Fruit fly (Drosophila melanogaster) whole organism, embryonic: ENCODE measurements around the gene ZnT86D.

ENCODE experiments used
- C15 ChIP-seq: fragments of 200-800 bp; sonication (Bioruptor generic); IDR thresholded peaks from 3 replicates; pipeline ENCODE4 v1.3.6; 2022; ENCODE audit warnings: missing biosample characterization, missing genetic modification characterization
- CG10959 ChIP-seq: fragments of 200-800 bp; sonication (Bioruptor generic); IDR thresholded peaks from 2 replicates; pipeline ENCODE4 v1.3.6; 2022; ENCODE audit warnings: missing biosample characterization, missing genetic modification characterization
- CG11085 ChIP-seq: fragments of 200-800 bp; sonication (Bioruptor generic); IDR thresholded peaks from 2 replicates; pipeline ENCODE4 v1.3.6; 2022; ENCODE audit warnings: missing biosample characterization, missing genetic modification characterization
- CG11504 ChIP-seq: fragments of 200-800 bp; sonication (Bioruptor generic); optimal IDR thresholded peaks from 3 replicates; lab custom pipeline; 2019; ENCODE audit warnings: missing biosample characterization, mild to moderate bottlenecking, missing genetic modification characterization, moderate library complexity
- CG12391 ChIP-seq: fragments of 200-800 bp; sonication (Bioruptor generic); optimal IDR thresholded peaks from 3 replicates; lab custom pipeline; 2018; ENCODE audit warnings: missing biosample characterization, mild to moderate bottlenecking, missing genetic modification characterization, moderate library complexity
- CG14441 ChIP-seq: fragments of 200-800 bp; sonication (Bioruptor generic); IDR thresholded peaks from 2 replicates; pipeline ENCODE4 v1.3.6; 2022; ENCODE audit warnings: missing biosample characterization, missing genetic modification characterization
- CG14965 ChIP-seq: fragments of 200-800 bp; sonication (Bioruptor generic); optimal IDR thresholded peaks from 2 replicates; lab custom pipeline; 2016; ENCODE audit warnings: missing biosample characterization, missing genetic modification characterization, borderline replicate concordance
- CG16813 ChIP-seq: fragments of 200-800 bp; sonication (Bioruptor generic); IDR thresholded peaks from 3 replicates; pipeline ENCODE4 v1.3.6; 2022; ENCODE audit warnings: missing biosample characterization, missing genetic modification characterization; ENCODE audit not compliant: partially characterized antibody
- CG17829 ChIP-seq: fragments of 200-800 bp; optimal IDR thresholded peaks from 2 replicates; lab custom pipeline; 2019; ENCODE audit warnings: missing biosample characterization, mild to moderate bottlenecking, missing genetic modification characterization, moderate library complexity
- CG18262 ChIP-seq: fragments of 200-800 bp; optimal IDR thresholded peaks from 3 replicates; lab custom pipeline; 2019; ENCODE audit warnings: missing biosample characterization, mild to moderate bottlenecking, missing genetic modification characterization, moderate library complexity
- CG18619 ChIP-seq: fragments of 200-800 bp; sonication (Bioruptor generic); optimal IDR thresholded peaks from 3 replicates; lab custom pipeline; 2017; ENCODE audit warnings: missing biosample characterization, mild to moderate bottlenecking, missing genetic modification characterization
- CG6175 ChIP-seq: fragments of 200-800 bp; sonication (Bioruptor generic); IDR thresholded peaks from 3 replicates; pipeline ENCODE4 v1.3.6; 2022; ENCODE audit warnings: missing biosample characterization, missing genetic modification characterization
- CG6272 ChIP-seq: fragments of 200-800 bp; sonication (Bioruptor generic); IDR thresholded peaks from 2 replicates; pipeline ENCODE4 v1.3.6; 2022; ENCODE audit warnings: missing biosample characterization, missing genetic modification characterization
- CG6791 ChIP-seq: fragments of 200-800 bp; sonication (Bioruptor generic); IDR thresholded peaks from 3 replicates; pipeline ENCODE4 v1.3.6; 2022; ENCODE audit warnings: missing biosample characterization, missing genetic modification characterization; ENCODE audit not compliant: partially characterized antibody
- CG7839 ChIP-seq: fragments of 200-800 bp; sonication (Bioruptor generic); optimal IDR thresholded peaks from 3 replicates; lab custom pipeline; 2018; ENCODE audit warnings: missing biosample characterization, mild to moderate bottlenecking, missing genetic modification characterization, moderate library complexity
- CG8478 ChIP-seq: fragments of >200 bp; optimal IDR thresholded peaks from 2 replicates; lab custom pipeline; 2018
- CG9797 ChIP-seq: fragments of 200-800 bp; sonication (Bioruptor generic); optimal IDR thresholded peaks from 3 replicates; lab custom pipeline; 2018; ENCODE audit warnings: missing biosample characterization, mild to moderate bottlenecking, missing genetic modification characterization
- CG9817 ChIP-seq: fragments of 200-800 bp; sonication (Bioruptor generic); optimal IDR thresholded peaks from 2 replicates; lab custom pipeline; 2018; ENCODE audit warnings: missing biosample characterization, mild to moderate bottlenecking, missing genetic modification characterization, moderate library complexity
- Dbx ChIP-seq: fragments of 200-800 bp; sonication (Bioruptor generic); IDR thresholded peaks from 3 replicates; pipeline ENCODE4 v1.3.6; 2022; ENCODE audit warnings: missing biosample characterization, missing genetic modification characterization
- Deaf1 ChIP-seq: fragments of 200-800 bp; optimal IDR thresholded peaks from 3 replicates; lab custom pipeline; 2019; ENCODE audit warnings: missing biosample characterization, mild to moderate bottlenecking, missing genetic modification characterization, moderate library complexity
- ERR ChIP-seq: fragments of 200-800 bp; sonication (Bioruptor generic); optimal IDR thresholded peaks from 2 replicates; lab custom pipeline; 2016; ENCODE audit warnings: missing biosample characterization, missing genetic modification characterization
- Ets65A ChIP-seq: fragments of 200-800 bp; sonication (Bioruptor generic); peaks from one replicate; lab custom pipeline; 2016; ENCODE audit warnings: missing biosample characterization, missing genetic modification characterization
- Gsc ChIP-seq: fragments of 200-800 bp; sonication (Bioruptor generic); IDR thresholded peaks from 2 replicates; pipeline ENCODE4 v1.3.6; 2022; ENCODE audit warnings: missing biosample characterization, missing genetic modification characterization
- Hey ChIP-seq: fragments of 200-800 bp; sonication (Bioruptor generic); optimal IDR thresholded peaks from 3 replicates; lab custom pipeline; 2018; ENCODE audit warnings: missing biosample characterization, mild to moderate bottlenecking, missing genetic modification characterization
- Jarid2 ChIP-seq: fragments of 200-800 bp; sonication (Bioruptor generic); optimal IDR thresholded peaks from 3 replicates; lab custom pipeline; 2017; ENCODE audit warnings: mild to moderate bottlenecking, missing biosample characterization, missing genetic modification reagents, missing genetic modification characterization
- MESR4 ChIP-seq: fragments of 200-800 bp; sonication (Bioruptor generic); optimal IDR thresholded peaks from 2 replicates; lab custom pipeline; 2018; ENCODE audit warnings: missing biosample characterization, mild to moderate bottlenecking, missing genetic modification characterization, moderate library complexity
- NC2β ChIP-seq: fragments of 200-800 bp; sonication (Bioruptor generic); optimal IDR thresholded peaks from 2 replicates; lab custom pipeline; 2016; ENCODE audit warnings: missing biosample characterization, missing genetic modification characterization
- NfI ChIP-seq: fragments of 200-800 bp; sonication (Bioruptor generic); optimal IDR thresholded peaks from 3 replicates; lab custom pipeline; 2018; ENCODE audit warnings: missing biosample characterization, mild to moderate bottlenecking, missing genetic modification characterization, moderate library complexity
- Xrp1 ChIP-seq: fragments of 200-800 bp; sonication (Bioruptor generic); IDR thresholded peaks from 2 replicates; pipeline ENCODE4 v1.3.6; 2022; ENCODE audit warnings: missing biosample characterization, missing genetic modification characterization
- YL-1 ChIP-seq: fragments of 200-800 bp; sonication (Bioruptor generic); optimal IDR thresholded peaks from 3 replicates; lab custom pipeline; 2017; ENCODE audit warnings: missing biosample characterization, mild to moderate bottlenecking, missing genetic modification characterization
- bbx ChIP-seq: fragments of 200-800 bp; sonication (Bioruptor generic); IDR thresholded peaks from 2 replicates; pipeline ENCODE4 v1.3.6; 2022; ENCODE audit warnings: missing biosample characterization, missing genetic modification characterization; ENCODE audit not compliant: partially characterized antibody
- chm ChIP-seq: fragments of 200-800 bp; sonication (Bioruptor generic); IDR thresholded peaks from 2 replicates; pipeline ENCODE4 v1.3.6; 2022; ENCODE audit warnings: missing biosample characterization, missing genetic modification characterization
- crc ChIP-seq: fragments of 200-800 bp; sonication (Bioruptor generic); optimal IDR thresholded peaks from 2 replicates; lab custom pipeline; 2016; ENCODE audit warnings: missing biosample characterization, missing genetic modification characterization
- eyg ChIP-seq: fragments of 200-800 bp; sonication (Bioruptor generic); optimal IDR thresholded peaks from 3 replicates; lab custom pipeline; 2016; ENCODE audit warnings: missing biosample characterization, missing genetic modification characterization
- fu2 ChIP-seq: fragments of 200-800 bp; sonication (Bioruptor generic); optimal IDR thresholded peaks from 2 replicates; lab custom pipeline; 2016; ENCODE audit warnings: missing biosample characterization, missing genetic modification characterization
- grau ChIP-seq: fragments of 200-800 bp; optimal IDR thresholded peaks from 3 replicates; lab custom pipeline; 2019; ENCODE audit warnings: missing biosample characterization, mild to moderate bottlenecking, missing genetic modification characterization, moderate library complexity
- gsb-n ChIP-seq: fragments of 200-800 bp; sonication (Bioruptor generic); optimal IDR thresholded peaks from 3 replicates; lab custom pipeline; 2018; ENCODE audit warnings: missing biosample characterization, mild to moderate bottlenecking, missing genetic modification characterization
- her ChIP-seq: fragments of 200-800 bp; sonication (Bioruptor generic); optimal IDR thresholded peaks from 2 replicates; lab custom pipeline; 2016; ENCODE audit warnings: missing biosample characterization, missing genetic modification characterization
- lab ChIP-seq: fragments of 200-800 bp; sonication (Bioruptor generic); optimal IDR thresholded peaks from 3 replicates; lab custom pipeline; 2017; ENCODE audit warnings: missing biosample characterization, missing genetic modification characterization, mild to moderate bottlenecking, moderate library complexity, missing genetic modification reagents
- maf-S ChIP-seq: fragments of 200-800 bp; sonication (Bioruptor generic); optimal IDR thresholded peaks from 2 replicates; lab custom pipeline; 2016; ENCODE audit warnings: missing biosample characterization, missing genetic modification characterization
- org-1 ChIP-seq: fragments of 200-800 bp; sonication (Bioruptor generic); optimal IDR thresholded peaks from 2 replicates; lab custom pipeline; 2017; ENCODE audit warnings: missing biosample characterization, missing genetic modification characterization
- pita ChIP-seq: fragments of 200-800 bp; sonication (Bioruptor generic); optimal IDR thresholded peaks from 2 replicates; lab custom pipeline; 2017; ENCODE audit warnings: missing biosample characterization, mild to moderate bottlenecking, missing genetic modification characterization
- psq ChIP-seq: fragments of 200-800 bp; sonication (Bioruptor generic); optimal IDR thresholded peaks from 2 replicates; lab custom pipeline; 2017; ENCODE audit warnings: missing biosample characterization, missing genetic modification characterization
- sima ChIP-seq: fragments of 200-800 bp; sonication (Bioruptor generic); optimal IDR thresholded peaks from 2 replicates; lab custom pipeline; 2016; ENCODE audit warnings: missing biosample characterization, missing genetic modification characterization
- tin ChIP-seq: fragments of 200-800 bp; sonication (Bioruptor generic); optimal IDR thresholded peaks from 3 replicates; lab custom pipeline; 2016; ENCODE audit warnings: missing biosample characterization, missing genetic modification characterization
- trem ChIP-seq: fragments of 200-800 bp; optimal IDR thresholded peaks from 3 replicates; lab custom pipeline; 2019; ENCODE audit warnings: missing biosample characterization, mild to moderate bottlenecking, missing genetic modification characterization, moderate library complexity
- twi ChIP-seq: fragments of 200-800 bp; optimal IDR thresholded peaks from 2 replicates; lab custom pipeline; 2019; ENCODE audit warnings: missing biosample characterization, mild to moderate bottlenecking, missing genetic modification characterization, moderate library complexity
- unpg ChIP-seq: fragments of 200-800 bp; sonication (Bioruptor generic); optimal IDR thresholded peaks from 3 replicates; lab custom pipeline; 2018; ENCODE audit warnings: missing biosample characterization, mild to moderate bottlenecking, missing genetic modification characterization, moderate library complexity
- vnd ChIP-seq: fragments of 200-800 bp; sonication (Bioruptor generic); IDR thresholded peaks from 3 replicates; pipeline ENCODE4 v1.3.6; 2022; ENCODE audit warnings: missing biosample characterization, missing genetic modification characterization; ENCODE audit not compliant: partially characterized antibody
- wdn ChIP-seq: fragments of 200-800 bp; sonication (Bioruptor generic); IDR thresholded peaks from 2 replicates; pipeline ENCODE4 v1.3.6; 2022; ENCODE audit warnings: missing biosample characterization, missing genetic modification characterization
- wek ChIP-seq: fragments of 200-800 bp; sonication (Bioruptor generic); optimal IDR thresholded peaks from 3 replicates; lab custom pipeline; 2018; ENCODE audit warnings: missing biosample characterization, mild to moderate bottlenecking, missing genetic modification characterization, moderate library complexity

The ZnT86D gene

dm6 chr3R:11226496-11226895, 12.2 kb upstream of the ZnT86D start, which contains the start of gene CG17726 (continued):
- TF ChIP-seq CG6791 (GFP tag; lab: Robert Waterston, UW) (no peak), Dbx (GFP tag; lab: Robert Waterston, UW) (peak; percentile 98), ERR (GFP tag; lab: Kevin White, UChicago) (peak; percentile 63), maf-S (GFP tag; lab: Kevin White, UChicago) (peak; percentile 81), trem (peak; percentile 99), YL-1 (GFP tag; lab: Kevin White, UChicago) (peak; percentile 95), gsb-n (peak; percentile 99), unpg (peak; percentile 99), tin (GFP tag; lab: Kevin White, UChicago) (peak; percentile 95), Ets65A (peak; percentile 91), CG9797 (GFP tag; lab: Kevin White, UChicago) (peak; percentile 12), CG8478 (lab: Kevin White, UChicago) (no peak), sima (GFP tag; lab: Kevin White, UChicago) (peak; percentile 66), Hey (tag; lab: Kevin White, UChicago) (no peak), CG14965 (GFP tag; lab: Kevin White, UChicago) (no peak), CG18262 (tag; lab: Kevin White, UChicago) (peak; percentile 98), wek (GFP tag; lab: Kevin White, UChicago) (peak; percentile 79), CG11085 (GFP tag; lab: Robert Waterston, UW) (peak; percentile 89), NC2β (peak; percentile 76), CG7839 (tag; lab: Kevin White, UChicago) (peak; percentile 99), MESR4 (GFP tag; lab: Kevin White, UChicago) (peak; percentile 67), Gsc (GFP tag; lab: Robert Waterston, UW) (peak; percentile 86), CG10959 (GFP tag; lab: Robert Waterston, UW) (peak; percentile 96), org-1 (GFP tag; lab: Kevin White, UChicago) (peak; percentile 93), CG6272 (peak; percentile 93), CG12391 (tag; lab: Kevin White, UChicago) (peak; percentile 99), CG18619 (GFP tag; lab: Kevin White, UChicago) (peak; percentile 94), CG16813 (GFP tag; lab: Robert Waterston, UW) (no peak), psq (GFP tag; lab: Kevin White, UChicago) (peak; percentile 88), Deaf1 (peak; percentile 85), chm (GFP tag; lab: Robert Waterston, UW) (peak; percentile 99), twi (tag; lab: Kevin White, UChicago) (peak; percentile 96), CG6175 (GFP tag; lab: Robert Waterston, UW) (peak; percentile 87), lab (no peak), CG11504 (peak; percentile 95), Xrp1 (GFP tag; lab: Robert Waterston, UW) (peak; percentile 99), fu2 (peak; percentile 82), CG14441 (GFP tag; lab: Robert Waterston, UW) (peak; percentile 97), wdn (peak; percentile 96), bbx (GFP tag; lab: Robert Waterston, UW) (no peak), eyg (GFP tag; lab: Kevin White, UChicago) (peak; percentile 66), pita (GFP tag; lab: Kevin White, UChicago) (no peak), C15 (GFP tag; lab: Robert Waterston, UW) (peak; percentile 92), NfI (GFP tag; lab: Kevin White, UChicago) (peak; percentile 96), grau (tag; lab: Kevin White, UChicago) (peak; percentile 97), CG17829 (tag; lab: Kevin White, UChicago) (peak; percentile 98), vnd (no peak), crc (peak; percentile 77), her (GFP tag; lab: Kevin White, UChicago) (peak; percentile 70), Jarid2 (no peak), CG9817 (tag; lab: Kevin White, UChicago) (peak; percentile 96)
